Worm (Caenorhabditis elegans): Measurements from ENCODE around the gene R02D5.4.

DNA sequence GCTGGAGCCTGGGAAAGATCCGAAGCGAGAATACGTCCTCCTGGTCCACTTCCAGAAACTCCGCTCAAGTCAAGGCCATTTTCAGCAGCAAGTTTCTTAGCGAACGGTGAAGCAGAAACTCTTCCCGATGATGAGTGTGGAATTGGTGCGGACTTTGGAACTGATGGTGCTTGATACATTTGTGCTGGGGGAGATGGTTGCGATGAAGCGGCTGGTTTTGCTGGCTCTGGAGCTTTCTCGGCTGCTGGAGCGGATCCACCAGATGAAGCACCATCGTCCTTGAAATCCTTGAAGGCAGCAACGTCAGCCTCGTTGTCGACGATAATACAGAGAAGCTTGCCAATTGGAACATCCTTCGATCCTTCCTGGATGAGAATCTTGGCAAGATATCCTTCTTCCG, 38.0 kb downstream of the R02D5.4 start:
- TF ChIP-seq W03F9.2 (tag; optimal IDR thresholded peaks at IDR 0.05) (no peak), him-1 (tag; optimal IDR thresholded peaks at IDR 0.05) (no peak)

Measured in whole organism, L4/young adult.